Worm (Caenorhabditis elegans) whole organism, L4/young adult: ENCODE data around the gene nhr-53.
"Not testable (repeated sequence)": the region's sequence is repeated elsewhere in the genome, so short reads cannot be mapped to it uniquely, and the experiment has no call there.

Source experiments
- W03F9.2 ChIP-seq: fragments of 150-350 bp; optimal IDR thresholded peaks from 2 replicates; lab custom pipeline; 2014; ENCODE audit warnings: missing biosample characterization, missing genetic modification characterization
- dao-5 ChIP-seq: sonication (generic microtip); optimal IDR thresholded peaks from 2 replicates; lab custom pipeline; 2016; ENCODE audit warnings: missing genotype, missing genetic modification characterization, moderate library complexity, missing compliant biosample characterization
- him-1 ChIP-seq: sonication (generic microtip); optimal IDR thresholded peaks from 2 replicates; lab custom pipeline; 2016; ENCODE audit warnings: missing genotype, missing genetic modification reagents, missing genetic modification characterization, missing compliant biosample characterization

Gene nhr-53

ce11 chrV:15702263-15702662 lies at the start of gene nhr-53:
TSS of gene nhr-53 (minus strand) at chrV:15702363.
- TF ChIP-seq him-1 (no peak), W03F9.2 (tag; lab: Kevin White, UChicago) (no peak), dao-5 (tag; lab: Kevin White, UChicago) (no peak)

ce11 chrV:15750130-15750529 lies 48.0 kb upstream of the nhr-53 start, which contains the start of gene str-6:
TSS of gene str-6 (minus strand) at chrV:15750230.
- no peak for TF ChIP-seq dao-5 (tag; lab: Kevin White, UChicago)
- no peak for TF ChIP-seq him-1
- no peak for TF ChIP-seq W03F9.2 (tag; lab: Kevin White, UChicago)

ce11 chrV:15748343-15748742 lies 46.2 kb upstream of the nhr-53 start, which contains the start of gene T23D5.8:
TSS of gene T23D5.8 (minus strand) at chrV:15748443.
- TF ChIP-seq him-1; dao-5 (tag; lab: Kevin White, UChicago); W03F9.2 (tag; lab: Kevin White, UChicago): not testable (repeated sequence)

- not testable (repeated sequence) for TF ChIP-seq dao-5 (tag; lab: Kevin White, UChicago); W03F9.2 (tag; lab: Kevin White, UChicago); him-1
Observed at ce11 chrV:15744366-15744765, 42.2 kb upstream of the nhr-53 start, which contains the start of gene str-19. TSS of gene str-19 (minus strand) at chrV:15744466.

ce11 chrV:15741851-15742250 lies 39.7 kb upstream of the nhr-53 start, which contains the start of gene str-18:
TSS of gene str-18 (minus strand) at chrV:15741951.
- TF ChIP-seq him-1 (no peak), dao-5 (tag; lab: Kevin White, UChicago) (no peak), W03F9.2 (tag; lab: Kevin White, UChicago) (no peak)

ce11 chrV:15735720-15736119 lies 33.6 kb upstream of the nhr-53 start, which contains the start of gene str-27:
TSS of gene str-27 (minus strand) at chrV:15735820.
- no peak for TF ChIP-seq him-1
- TF ChIP-seq W03F9.2 (tag; lab: Kevin White, UChicago) = no peak
- TF ChIP-seq dao-5 (tag; lab: Kevin White, UChicago) = no peak

- no peak for TF ChIP-seq him-1
- no peak for TF ChIP-seq W03F9.2 (tag; lab: Kevin White, UChicago)
- TF ChIP-seq dao-5 (tag; lab: Kevin White, UChicago) = no peak
Observed at ce11 chrV:15733568-15733967, 31.4 kb upstream of the nhr-53 start, which contains the start of gene T23D5.3. TSS of gene T23D5.3 (minus strand) at chrV:15733668.

ce11 chrV:15733020-15733419 lies 30.9 kb upstream of the nhr-53 start:
- no peak for TF ChIP-seq him-1

- no peak for TF ChIP-seq W03F9.2 (tag; lab: Kevin White, UChicago)
- no peak for TF ChIP-seq him-1
- no peak for TF ChIP-seq dao-5 (tag; lab: Kevin White, UChicago)
Observed at ce11 chrV:15732209-15732608, 30.0 kb upstream of the nhr-53 start, which contains the start of gene str-38. TSS of gene str-38 (minus strand) at chrV:15732309.

ce11 chrV:15730459-15730858 lies 28.3 kb upstream of the nhr-53 start, which contains the start of gene Y6E2A.10:
TSS of gene Y6E2A.10 (minus strand) at chrV:15730559.
- TF ChIP-seq W03F9.2 (tag; lab: Kevin White, UChicago) (no peak), dao-5 (tag; lab: Kevin White, UChicago) (no peak), him-1 (no peak)

ce11 chrV:15726610-15727009 lies 24.4 kb upstream of the nhr-53 start, which contains the start of the genes irld-57 and sfxn-1.3:
TSS of gene irld-57 (minus strand) at chrV:15726710.
TSS of gene sfxn-1.3 (plus strand) at chrV:15726841.
- TF ChIP-seq W03F9.2 (tag; lab: Kevin White, UChicago) (no peak), dao-5 (tag; lab: Kevin White, UChicago) (no peak), him-1 (no peak)

ce11 chrV:15721888-15722287 lies 19.7 kb upstream of the nhr-53 start, which contains the start of gene srh-140:
TSS of gene srh-140 (plus strand) at chrV:15722188.
- no peak for TF ChIP-seq W03F9.2 (tag; lab: Kevin White, UChicago)
- no peak for TF ChIP-seq him-1
- TF ChIP-seq dao-5 (tag; lab: Kevin White, UChicago) = no peak

ce11 chrV:15721431-15721830 lies 19.3 kb upstream of the nhr-53 start:
- TF ChIP-seq him-1 (no peak), dao-5 (tag; lab: Kevin White, UChicago) (no peak), W03F9.2 (tag; lab: Kevin White, UChicago) (no peak)

- TF ChIP-seq him-1 = no peak
- no peak for TF ChIP-seq dao-5 (tag; lab: Kevin White, UChicago)
- TF ChIP-seq W03F9.2 (tag; lab: Kevin White, UChicago) = no peak
Observed at ce11 chrV:15719570-15719969, 17.4 kb upstream of the nhr-53 start, which contains the start of gene Y6E2A.7. TSS of gene Y6E2A.7 (plus strand) at chrV:15719870.

ce11 chrV:15718562-15718961 lies 16.4 kb upstream of the nhr-53 start, which contains the start of gene Y6E2A.5:
TSS of gene Y6E2A.5 (minus strand) at chrV:15718662.
- TF ChIP-seq dao-5 (tag; lab: Kevin White, UChicago) (no peak), him-1 (no peak), W03F9.2 (tag; lab: Kevin White, UChicago) (no peak)
